Worm (Caenorhabditis elegans) whole organism, midembryonic: ENCODE data around the gene mab-10.

Experiments used
- T22C8.4 ChIP-seq: fragments of 200-800 bp; sonication (Bioruptor generic); IDR thresholded peaks from 2 replicates; pipeline ENCODE4 v1.3.6; 2022; ENCODE audit warnings: missing genetic modification characterization, missing compliant biosample characterization
- cog-1 ChIP-seq: sonication (generic microtip); optimal IDR thresholded peaks from 2 replicates; lab custom pipeline; 2016; ENCODE audit warnings: missing genetic modification characterization, missing compliant biosample characterization
- flt-1 ChIP-seq: fragments of 200-800 bp; sonication (Bioruptor generic); IDR thresholded peaks from 2 replicates; pipeline ENCODE4 v1.3.6; 2022; ENCODE audit warnings: missing genetic modification characterization, missing compliant biosample characterization
- klf-2 ChIP-seq: fragments of 200-800 bp; sonication (Bioruptor generic); conservative IDR thresholded peaks from 2 replicates; pipeline ENCODE4 v1.3.6; 2022; ENCODE audit warnings: missing genetic modification reagents, missing genetic modification characterization, missing compliant biosample characterization
- med-1 ChIP-seq: sonication (generic microtip); optimal IDR thresholded peaks from 2 replicates; lab custom pipeline; 2017; ENCODE audit warnings: missing genetic modification characterization, mild to moderate bottlenecking, missing compliant biosample characterization, antibody characterized with exemption, missing genetic modification reagents; ENCODE audit not compliant: insufficient read depth
- ref-1 ChIP-seq: fragments of 200-800 bp; sonication (Bioruptor generic); conservative IDR thresholded peaks from 2 replicates; pipeline ENCODE4 v1.3.6; 2022; ENCODE audit warnings: missing genetic modification reagents, missing genetic modification characterization, missing compliant biosample characterization
- tab-1 ChIP-seq: fragments of 200-800 bp; sonication (Bioruptor generic); IDR thresholded peaks from 2 replicates; pipeline ENCODE4 v1.3.6; 2022; ENCODE audit warnings: missing genetic modification characterization, missing compliant biosample characterization
- ztf-23 ChIP-seq: fragments of 200-800 bp; sonication (Bioruptor generic); IDR thresholded peaks from 2 replicates; pipeline ENCODE4 v1.3.6; 2022; ENCODE audit warnings: missing genetic modification reagents, missing genetic modification characterization, missing compliant biosample characterization
- ztf-29 ChIP-seq: fragments of 200-800 bp; sonication (Bioruptor generic); IDR thresholded peaks from 2 replicates; pipeline ENCODE4 v1.3.6; 2022; ENCODE audit warnings: missing genetic modification reagents, missing genetic modification characterization, missing compliant biosample characterization

The mab-10 gene

DNA sequence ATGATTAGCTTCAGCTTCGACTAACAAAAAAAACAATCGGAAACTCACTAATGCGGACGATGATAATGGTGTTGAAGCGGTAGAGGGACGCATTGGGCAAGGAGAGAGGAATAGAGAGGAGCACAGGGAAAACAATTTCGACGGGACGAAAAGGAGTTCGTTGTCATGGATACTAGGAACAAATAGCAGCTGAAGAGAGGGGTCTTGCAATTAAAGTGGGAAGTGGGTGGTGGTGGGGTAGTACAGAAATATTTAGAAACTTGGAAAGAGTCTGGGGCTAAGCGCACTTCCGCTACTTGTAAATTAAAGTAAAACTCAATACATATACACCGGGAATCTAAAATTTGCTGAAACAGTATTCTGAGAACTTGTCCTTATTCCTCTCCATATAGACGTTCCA, 18.1 kb upstream of the mab-10 start, which contains the start of gene F59B10.2:
Gene F59B10.2, minus strand, starts transcription at position 101 of the 400 bp plus-strand sequence.
- TF ChIP-seq ref-1 (no peak), ztf-29 (no peak), T22C8.4 (GFP tag; lab: Robert Waterston, UW) (no peak), med-1 (GFP tag; lab: Kevin White, UChicago) (no peak), ztf-23 (no peak), tab-1 (GFP tag; lab: Robert Waterston, UW) (no peak), cog-1 (tag; lab: Kevin White, UChicago) (no peak), flt-1 (GFP tag; lab: Robert Waterston, UW) (no peak), klf-2 (GFP tag; lab: Robert Waterston, UW) (no peak)

DNA sequence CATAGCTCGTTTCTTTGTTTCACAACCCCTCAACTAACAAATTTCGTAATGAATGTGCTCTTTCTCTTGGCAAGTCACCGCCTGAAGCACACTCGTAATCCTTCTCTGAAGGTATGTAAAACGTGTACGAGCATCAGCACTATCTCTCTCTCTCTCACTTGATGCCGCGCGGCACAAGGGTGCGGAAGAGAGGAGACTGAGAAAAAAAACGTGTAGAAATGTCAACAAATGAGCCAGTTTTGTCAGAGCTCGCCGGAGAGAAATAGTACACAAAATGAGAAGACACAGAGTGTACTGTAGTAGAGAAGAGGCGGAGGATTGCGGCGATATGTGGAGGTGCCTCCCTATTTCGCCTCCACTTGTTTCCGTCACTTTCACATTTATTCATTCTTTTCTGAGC, 17.6 kb upstream of the mab-10 start, which contains the start of gene F59B10.3:
Gene F59B10.3, plus strand, starts transcription at position 301 of the 400 bp plus-strand sequence.
- TF ChIP-seq ztf-23, result no peak
- TF ChIP-seq flt-1 (GFP tag; lab: Robert Waterston, UW), result no peak

DNA sequence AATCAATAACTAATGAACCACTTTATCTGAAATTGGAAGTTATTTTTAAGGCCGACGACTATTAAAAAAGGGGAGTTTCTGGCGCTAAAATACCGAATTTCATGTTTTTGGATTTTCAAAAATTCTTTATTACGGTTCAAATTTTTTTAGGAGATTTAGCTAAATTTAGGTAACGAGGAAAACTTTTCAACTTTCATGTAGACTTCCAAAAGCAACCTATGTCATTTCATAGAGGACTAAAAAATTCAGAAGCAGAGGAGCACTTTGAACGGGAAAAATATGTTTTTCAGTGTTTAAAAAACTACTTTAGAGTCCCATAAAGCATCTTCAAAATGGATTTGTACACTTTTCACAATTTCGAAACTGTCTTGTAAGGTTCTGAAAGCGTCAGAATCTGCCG, 14.5 kb upstream of the mab-10 start:
- no peak for TF ChIP-seq ref-1
- TF ChIP-seq T22C8.4 (GFP tag; lab: Robert Waterston, UW), result no peak
- TF ChIP-seq med-1 (GFP tag; lab: Kevin White, UChicago), result no peak
- TF ChIP-seq ztf-23, result no peak
- TF ChIP-seq cog-1 (tag; lab: Kevin White, UChicago), result no peak
- no peak for TF ChIP-seq flt-1 (GFP tag; lab: Robert Waterston, UW)
- no peak for TF ChIP-seq tab-1 (GFP tag; lab: Robert Waterston, UW)
- TF ChIP-seq klf-2 (GFP tag; lab: Robert Waterston, UW), result no peak
- no peak for TF ChIP-seq ztf-29

DNA sequence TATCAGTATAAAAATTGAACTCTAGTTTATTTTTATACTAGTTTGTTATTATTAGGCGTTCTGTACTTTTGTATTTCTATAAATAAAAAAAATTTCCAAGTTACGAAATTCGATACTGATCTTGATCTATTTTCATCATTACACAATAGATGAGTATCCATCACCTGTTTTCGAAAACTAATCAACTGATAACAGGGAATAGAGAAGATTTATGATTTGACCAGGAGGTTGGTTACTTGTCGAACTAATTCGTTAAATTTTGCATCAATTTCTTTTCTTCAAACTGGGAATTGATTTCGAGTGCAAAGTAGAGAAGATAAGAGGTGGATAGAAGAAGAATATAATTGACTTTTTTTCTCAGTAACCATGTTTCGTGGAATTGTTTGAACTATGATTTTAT, 12.5 kb upstream of the mab-10 start:
- TF ChIP-seq med-1 (GFP tag; lab: Kevin White, UChicago), result no peak
- TF ChIP-seq ztf-23, result no peak
- no peak for TF ChIP-seq flt-1 (GFP tag; lab: Robert Waterston, UW)
- no peak for TF ChIP-seq cog-1 (tag; lab: Kevin White, UChicago)
- no peak for TF ChIP-seq ref-1
- no peak for TF ChIP-seq tab-1 (GFP tag; lab: Robert Waterston, UW)
- no peak for TF ChIP-seq klf-2 (GFP tag; lab: Robert Waterston, UW)
- no peak for TF ChIP-seq T22C8.4 (GFP tag; lab: Robert Waterston, UW)
- TF ChIP-seq ztf-29, result no peak

DNA sequence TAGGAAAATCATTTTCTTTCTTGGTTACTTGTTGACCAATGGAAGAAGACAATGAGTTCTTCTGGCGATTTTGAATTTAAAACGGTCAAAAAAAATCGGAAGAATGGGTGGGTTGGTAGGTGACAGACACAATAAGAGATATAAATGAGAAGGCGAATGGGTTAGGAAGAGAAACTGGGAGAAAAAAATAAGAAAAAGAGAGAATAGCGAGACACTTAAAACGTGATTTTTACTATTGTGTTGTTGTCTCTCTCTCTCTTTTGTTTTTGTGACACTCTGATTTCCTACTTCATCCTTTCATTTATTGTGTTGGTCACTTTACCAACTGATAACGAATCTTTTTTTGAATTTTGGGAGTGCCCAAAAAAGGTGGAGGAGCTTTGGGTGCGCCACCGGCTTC, 11.5 kb upstream of the mab-10 start:
- TF ChIP-seq T22C8.4 (GFP tag; lab: Robert Waterston, UW) (no peak), med-1 (GFP tag; lab: Kevin White, UChicago) (no peak), flt-1 (GFP tag; lab: Robert Waterston, UW) (no peak), ztf-23 (no peak), klf-2 (GFP tag; lab: Robert Waterston, UW) (no peak), ztf-29 (no peak), ref-1 (no peak), cog-1 (tag; lab: Kevin White, UChicago) (no peak)

DNA sequence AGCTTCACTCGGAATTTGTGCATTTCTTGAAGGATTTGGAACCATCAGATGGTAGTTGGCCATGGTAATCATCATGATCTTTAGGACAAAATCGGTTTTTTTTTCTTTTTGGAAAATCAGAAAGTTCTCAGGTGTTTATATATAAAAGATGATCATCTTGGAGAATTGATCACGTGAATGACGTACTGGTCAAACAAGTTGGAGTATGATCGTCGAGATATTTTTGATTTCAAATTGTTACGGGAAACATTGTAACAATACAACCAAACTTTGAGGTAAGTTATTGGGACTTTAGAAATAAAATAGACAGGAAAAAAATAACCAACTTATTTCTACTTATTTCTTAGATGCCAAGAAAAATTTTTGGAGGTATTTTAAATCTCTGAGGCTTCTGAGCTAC, 8.9 kb upstream of the mab-10 start, which contains the start of gene F59B10.4:
Gene F59B10.4, minus strand, starts transcription at position 101 of the 400 bp plus-strand sequence.
- no peak for TF ChIP-seq T22C8.4 (GFP tag; lab: Robert Waterston, UW)

DNA sequence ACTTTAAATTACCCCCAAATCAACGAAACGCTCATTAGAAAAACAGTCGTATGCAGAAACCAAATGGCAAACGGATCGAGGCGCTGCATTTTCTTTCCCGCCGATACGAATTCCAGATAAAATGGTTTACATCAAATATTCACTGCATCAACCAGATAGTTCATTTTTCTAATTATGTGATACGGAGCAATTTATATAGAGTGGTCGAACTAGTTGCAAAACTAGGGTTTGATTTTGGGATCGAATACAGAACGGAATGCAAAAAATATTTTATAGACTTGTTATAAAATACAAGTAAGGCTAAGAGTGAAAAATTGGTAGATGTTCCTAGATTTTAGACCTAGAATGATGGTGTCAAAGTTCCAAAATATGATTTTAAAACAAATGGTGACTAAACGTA, 8.0 kb upstream of the mab-10 start:
- TF ChIP-seq cog-1 (tag; lab: Kevin White, UChicago) (no peak), tab-1 (GFP tag; lab: Robert Waterston, UW) (no peak), ztf-23 (no peak), T22C8.4 (GFP tag; lab: Robert Waterston, UW) (no peak), flt-1 (GFP tag; lab: Robert Waterston, UW) (no peak), ref-1 (no peak), med-1 (GFP tag; lab: Kevin White, UChicago) (no peak), klf-2 (GFP tag; lab: Robert Waterston, UW) (no peak), ztf-29 (no peak)

DNA sequence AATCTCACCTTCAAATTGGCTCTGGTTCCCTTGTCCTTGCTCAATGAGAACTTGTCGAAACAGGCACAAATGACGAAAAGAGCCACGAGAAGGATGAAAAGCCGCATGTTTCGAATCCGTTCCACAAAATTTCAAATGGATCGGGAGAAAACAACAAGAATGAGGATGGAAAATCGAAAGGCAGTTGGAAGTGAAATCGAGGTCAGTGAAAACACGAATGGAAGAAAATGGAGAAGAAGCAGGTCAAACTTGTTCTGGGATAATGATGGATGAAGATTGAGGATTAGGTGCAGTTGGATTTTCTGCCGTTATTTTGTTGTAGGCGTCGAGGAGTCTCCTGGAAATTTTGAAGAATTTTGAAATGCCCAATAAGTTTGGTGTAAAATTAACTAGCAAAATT, 4.9 kb upstream of the mab-10 start:
- TF ChIP-seq tab-1 (GFP tag; lab: Robert Waterston, UW) (no peak), ztf-23 (no peak), ztf-29 (no peak), klf-2 (GFP tag; lab: Robert Waterston, UW) (no peak), flt-1 (GFP tag; lab: Robert Waterston, UW) (no peak), cog-1 (tag; lab: Kevin White, UChicago) (no peak), ref-1 (no peak), T22C8.4 (GFP tag; lab: Robert Waterston, UW) (no peak), med-1 (GFP tag; lab: Kevin White, UChicago) (no peak)

DNA sequence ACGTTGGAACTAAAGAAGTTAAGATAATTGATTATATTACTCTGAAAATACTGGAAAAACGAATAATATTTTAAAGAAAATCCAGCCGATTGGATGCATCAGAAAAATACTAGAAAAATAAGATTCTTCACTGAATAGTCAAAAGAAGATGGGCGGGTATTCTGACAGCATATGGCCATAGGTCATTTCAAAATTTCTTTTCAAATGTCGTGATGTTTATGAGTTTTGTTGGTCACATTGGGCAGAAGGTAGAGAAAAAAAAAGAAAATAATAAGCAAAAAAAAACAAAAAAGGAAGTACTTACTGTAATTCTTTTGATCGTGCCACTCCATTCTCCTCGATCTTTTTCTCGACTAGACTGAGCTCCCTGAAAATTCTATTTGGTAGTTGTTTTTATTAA, 4.3 kb upstream of the mab-10 start, which contains the start of gene F59B10.5:
Gene F59B10.5, minus strand, starts transcription at position 101 of the 400 bp plus-strand sequence.
- TF ChIP-seq tab-1 (GFP tag; lab: Robert Waterston, UW), result no peak
- no peak for TF ChIP-seq cog-1 (tag; lab: Kevin White, UChicago)
- no peak for TF ChIP-seq T22C8.4 (GFP tag; lab: Robert Waterston, UW)
- no peak for TF ChIP-seq klf-2 (GFP tag; lab: Robert Waterston, UW)
- TF ChIP-seq ref-1, result no peak
- TF ChIP-seq med-1 (GFP tag; lab: Kevin White, UChicago), result no peak
- TF ChIP-seq ztf-29, result no peak
- no peak for TF ChIP-seq ztf-23
- no peak for TF ChIP-seq flt-1 (GFP tag; lab: Robert Waterston, UW)

DNA sequence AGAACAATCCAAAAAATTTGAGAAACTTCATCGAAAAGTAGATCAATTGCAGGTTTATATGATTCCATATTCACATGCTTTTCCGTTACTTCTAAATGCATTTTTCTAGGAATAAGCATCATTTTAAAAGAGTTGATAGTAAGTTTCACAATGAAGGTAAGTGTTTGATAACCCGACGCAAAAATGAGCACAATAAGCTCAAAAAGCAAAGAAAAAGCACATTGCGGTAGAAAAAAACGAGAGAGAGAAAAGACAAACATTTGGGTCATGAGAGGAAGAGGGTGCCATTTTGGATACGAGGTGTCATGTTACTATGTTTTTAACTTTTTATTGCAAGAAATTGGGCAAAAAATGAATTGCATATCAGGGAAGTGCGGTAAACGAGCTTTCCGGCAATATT, 3.5 kb upstream of the mab-10 start, which contains the start of gene F59B10.6:
Gene F59B10.6, minus strand, starts transcription at position 101 of the 400 bp plus-strand sequence.
- TF ChIP-seq flt-1 (GFP tag; lab: Robert Waterston, UW), result no peak
- no peak for TF ChIP-seq med-1 (GFP tag; lab: Kevin White, UChicago)
- no peak for TF ChIP-seq klf-2 (GFP tag; lab: Robert Waterston, UW)
- no peak for TF ChIP-seq ref-1
- TF ChIP-seq tab-1 (GFP tag; lab: Robert Waterston, UW), result no peak
- no peak for TF ChIP-seq ztf-23
- no peak for TF ChIP-seq T22C8.4 (GFP tag; lab: Robert Waterston, UW)
- no peak for TF ChIP-seq ztf-29
- no peak for TF ChIP-seq cog-1 (tag; lab: Kevin White, UChicago)
